Worm (Caenorhabditis elegans): ENCODE measurements around the gene kel-1.

The kel-1 gene

DNA sequence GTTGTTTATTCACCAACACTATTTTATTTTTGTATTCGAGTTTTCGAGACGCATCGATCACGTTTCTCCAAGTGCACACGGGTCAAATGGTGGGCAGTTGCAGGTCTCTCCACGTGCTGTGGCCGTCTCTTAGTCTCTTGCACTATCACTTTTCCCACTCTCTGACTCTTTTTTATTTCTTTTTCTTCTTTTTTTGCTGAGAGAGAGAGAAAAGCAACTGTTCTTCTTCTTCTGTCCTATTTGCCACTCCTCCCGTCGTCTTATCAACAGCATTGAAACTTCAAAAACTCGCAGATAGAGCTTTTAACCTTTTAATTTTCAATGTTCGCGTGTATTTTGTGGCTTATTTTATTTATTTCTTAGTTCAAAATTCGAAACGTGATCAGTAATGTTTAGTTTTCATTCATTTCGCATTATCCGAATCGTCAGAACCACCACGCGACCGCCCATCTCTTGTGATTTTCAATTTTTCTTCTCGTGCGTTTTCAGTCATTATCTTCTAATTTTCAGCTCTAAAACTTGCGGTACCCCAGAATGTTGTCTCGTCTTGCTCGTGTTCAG lies 39.9 kb downstream of the kel-1 start, which contains the start of gene alh-8 (continued):
- TF ChIP-seq lsy-2 (tag; optimal IDR thresholded peaks at IDR 0.05) (peak; percentile 45 to 72), C16A3.4 (tag; optimal IDR thresholded peaks at IDR 0.05) (peak; percentile 46), ceh-8 (GFP tag; optimal IDR thresholded peaks at IDR 0.05) (no peak), xbp-1 (tag; optimal IDR thresholded peaks at IDR 0.05) (peak; percentile 29)

DNA sequence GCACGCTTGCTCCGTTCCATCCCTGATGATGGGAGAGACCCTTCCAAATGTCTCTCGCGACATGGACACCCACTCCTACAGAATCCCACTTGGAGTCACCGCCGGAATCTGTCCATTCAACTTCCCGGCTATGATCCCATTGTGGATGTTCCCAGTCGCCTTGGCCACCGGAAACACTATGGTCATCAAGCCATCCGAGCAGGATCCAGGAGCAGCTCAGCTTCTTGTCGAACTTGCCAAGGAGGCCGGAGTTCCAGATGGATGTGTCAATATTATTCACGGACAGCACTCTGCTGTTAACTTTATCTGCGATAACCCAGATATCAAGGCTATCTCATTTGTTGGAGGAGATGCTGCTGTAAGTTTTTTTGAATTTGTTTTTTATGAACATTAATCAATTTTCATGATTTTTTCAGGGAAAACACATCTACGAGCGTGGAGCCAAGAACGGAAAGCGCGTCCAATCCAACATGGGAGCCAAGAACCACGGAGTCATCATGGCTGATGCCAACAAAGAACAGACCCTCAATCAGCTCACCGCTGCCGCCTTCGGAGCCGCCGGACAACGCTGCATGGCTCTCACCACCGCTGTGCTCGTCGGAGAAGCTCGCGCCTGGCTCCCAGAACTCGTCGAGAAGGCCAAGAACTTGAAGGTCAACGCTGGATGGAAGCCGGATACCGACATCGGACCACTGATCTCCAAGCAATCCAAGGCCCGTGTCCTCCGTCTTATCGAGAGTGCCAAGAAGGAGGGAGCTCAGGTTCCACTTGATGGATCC lies 41.2 kb downstream of the kel-1 start:
- TF ChIP-seq unc-98 (GFP tag; IDR thresholded peaks at IDR 0.05), result no peak
- no peak for TF ChIP-seq lsy-2 (tag; optimal IDR thresholded peaks at IDR 0.05)
- no peak for TF ChIP-seq mab-9 (GFP tag; IDR thresholded peaks at IDR 0.05)
- TF ChIP-seq C04F5.9 (tag; optimal IDR thresholded peaks at IDR 0.05), result no peak
- no peak for TF ChIP-seq efl-3 (GFP tag; optimal IDR thresholded peaks at IDR 0.05)
- TF ChIP-seq jun-1 (tag; optimal IDR thresholded peaks at IDR 0.05), result no peak
- TF ChIP-seq nhr-71 (tag; optimal IDR thresholded peaks at IDR 0.05), result no peak
- TF ChIP-seq F16B12.6 (tag; optimal IDR thresholded peaks at IDR 0.05), result no peak
- TF ChIP-seq nhr-12 (tag; optimal IDR thresholded peaks at IDR 0.05), result no peak
- TF ChIP-seq zag-1 (tag; optimal IDR thresholded peaks at IDR 0.05), result no peak
- TF ChIP-seq sup-37 (GFP tag; optimal IDR thresholded peaks at IDR 0.05), result no peak
- no peak for TF ChIP-seq nhr-19 (GFP tag; conservative IDR thresholded peaks at IDR 0.05)
- no peak for TF ChIP-seq mep-1 (tag; optimal IDR thresholded peaks at IDR 0.05)
- TF ChIP-seq pag-3 (tag; optimal IDR thresholded peaks at IDR 0.05; ENCODE audit: borderline replicate concordance, insufficient read depth), result no peak
- no peak for TF ChIP-seq nhr-47 (tag; optimal IDR thresholded peaks at IDR 0.05)
- no peak for TF ChIP-seq xbp-1 (tag; optimal IDR thresholded peaks at IDR 0.05)
- TF ChIP-seq nhr-84 (tag; optimal IDR thresholded peaks at IDR 0.05), result no peak
- no peak for TF ChIP-seq tbx-2 (tag; optimal IDR thresholded peaks at IDR 0.05)

ce11 chrII:11731174-11731724 lies 42.5 kb downstream of the kel-1 start:
- TF ChIP-seq dpl-1 (GFP tag; optimal IDR thresholded peaks at IDR 0.05) (no peak), fkh-4 (tag; optimal IDR thresholded peaks at IDR 0.05; ENCODE audit: borderline replicate concordance) (no peak), hlh-4 (tag; optimal IDR thresholded peaks at IDR 0.05) (no peak), sox-4 (tag; optimal IDR thresholded peaks at IDR 0.05) (no peak), pag-3 (tag; optimal IDR thresholded peaks at IDR 0.05; ENCODE audit: borderline replicate concordance, insufficient read depth) (no peak), xbp-1 (tag; optimal IDR thresholded peaks at IDR 0.05) (no peak), ceh-82 (tag; optimal IDR thresholded peaks at IDR 0.05) (no peak), unc-98 (GFP tag; IDR thresholded peaks at IDR 0.05) (no peak), pax-3 (tag; optimal IDR thresholded peaks at IDR 0.05) (no peak), isw-1 (GFP tag; IDR thresholded peaks at IDR 0.05) (no peak), ceh-90 (tag; optimal IDR thresholded peaks at IDR 0.05) (no peak), lin-35 (GFP tag; optimal IDR thresholded peaks at IDR 0.05) (no peak), fos-1 (tag; optimal IDR thresholded peaks at IDR 0.05) (no peak), hlh-17 (GFP tag; optimal IDR thresholded peaks at IDR 0.05; ENCODE audit: borderline replicate concordance) (no peak), ztf-4 (tag; optimal IDR thresholded peaks at IDR 0.05) (peak; percentile 4), C04F5.9 (tag; optimal IDR thresholded peaks at IDR 0.05) (no peak), zip-4 (GFP tag; optimal IDR thresholded peaks at IDR 0.05) (no peak), lir-3 (tag; optimal IDR thresholded peaks at IDR 0.05; ENCODE audit: poor library complexity) (no peak), grh-1 (GFP tag; IDR thresholded peaks at IDR 0.05) (no peak), tlp-1 (tag; optimal IDR thresholded peaks at IDR 0.05) (no peak), ets-5 (GFP tag; IDR thresholded peaks at IDR 0.05) (no peak), unc-86 (tag; optimal IDR thresholded peaks at IDR 0.05) (no peak), nhr-76 (tag; optimal IDR thresholded peaks at IDR 0.05) (no peak), nhr-20 (tag; optimal IDR thresholded peaks at IDR 0.05) (peak; percentile 50), elt-2 (tag; optimal IDR thresholded peaks at IDR 0.05) (peak; percentile 56), lsy-2 (tag; optimal IDR thresholded peaks at IDR 0.05) (no peak), mab-9 (GFP tag; IDR thresholded peaks at IDR 0.05) (no peak), snpc-4 (tag; optimal IDR thresholded peaks at IDR 0.05) (no peak), lin-14 (GFP tag; optimal IDR thresholded peaks at IDR 0.05) (no peak), Y116A8C.19 (tag; optimal IDR thresholded peaks at IDR 0.05; ENCODE audit: borderline replicate concordance) (no peak), lin-13 (GFP tag; optimal IDR thresholded peaks at IDR 0.05) (no peak)
